Worm (Caenorhabditis elegans): ENCODE data around the gene unc-9.

ce11 chrX:13216802-13217201 lies 15.2 kb downstream of the unc-9 start, which contains the start of gene R12H7.4:
- TF ChIP-seq ceh-82 (tag; optimal IDR thresholded peaks at IDR 0.05) (no peak), R02D3.7 (tag; optimal IDR thresholded peaks at IDR 0.05) (no peak), snpc-4 (tag; optimal IDR thresholded peaks at IDR 0.05) (no peak), nhr-11 (tag; optimal IDR thresholded peaks at IDR 0.05) (no peak), lin-39 (tag; optimal IDR thresholded peaks at IDR 0.05) (no peak), fkh-10 (GFP tag; optimal IDR thresholded peaks at IDR 0.05) (no peak), skn-1 (tag; optimal IDR thresholded peaks at IDR 0.05) (no peak), nhr-28 (tag; optimal IDR thresholded peaks at IDR 0.05) (no peak), elt-3 (tag; optimal IDR thresholded peaks at IDR 0.05) (no peak), unc-62 (GFP tag; optimal IDR thresholded peaks at IDR 0.05) (no peak)
